Fruit fly (Drosophila melanogaster) whole organism, pupa: ENCODE results near the gene Eip78C.

Source experiments
- CG4496 ChIP-seq: fragments of 200-800 bp; sonication (Bioruptor generic); IDR thresholded peaks from 3 replicates; pipeline ENCODE4 v1.3.6; 2022; ENCODE audit warnings: missing biosample characterization, missing genetic modification characterization
- CG8301 ChIP-seq: fragments of 200-800 bp; sonication (Bioruptor generic); optimal IDR thresholded peaks from 2 replicates; lab custom pipeline; 2018; ENCODE audit warnings: missing biosample characterization, mild to moderate bottlenecking, missing genetic modification characterization
- D1 ChIP-seq: fragments of 200-800 bp; sonication (Bioruptor generic); optimal IDR thresholded peaks from 2 replicates; lab custom pipeline; 2018; ENCODE audit warnings: missing biosample characterization, mild to moderate bottlenecking, missing genetic modification characterization, moderate library complexity
- EcR ChIP-seq: fragments of 200-800 bp; sonication (Bioruptor generic); optimal IDR thresholded peaks from 3 replicates; lab custom pipeline; 2019; ENCODE audit warnings: missing biosample characterization, missing genetic modification characterization, mild to moderate bottlenecking, moderate library complexity, missing genetic modification reagents
- Pif1B ChIP-seq: fragments of 200-800 bp; sonication (Bioruptor generic); optimal IDR thresholded peaks from 3 replicates; lab custom pipeline; 2016; ENCODE audit warnings: missing biosample characterization, missing genetic modification characterization

- TF ChIP-seq CG4496 (no peak), EcR (GFP tag; lab: Kevin White, UChicago) (no peak), D1 (tag; lab: Kevin White, UChicago) (no peak), Pif1B (no peak), CG8301 (no peak)
Measured at dm6 chr3L:21282741-21283140, 56.3 kb downstream of the Eip78C start.
